Worm (Caenorhabditis elegans): ENCODE results near the gene cutc-1.

Gene cutc-1

DNA sequence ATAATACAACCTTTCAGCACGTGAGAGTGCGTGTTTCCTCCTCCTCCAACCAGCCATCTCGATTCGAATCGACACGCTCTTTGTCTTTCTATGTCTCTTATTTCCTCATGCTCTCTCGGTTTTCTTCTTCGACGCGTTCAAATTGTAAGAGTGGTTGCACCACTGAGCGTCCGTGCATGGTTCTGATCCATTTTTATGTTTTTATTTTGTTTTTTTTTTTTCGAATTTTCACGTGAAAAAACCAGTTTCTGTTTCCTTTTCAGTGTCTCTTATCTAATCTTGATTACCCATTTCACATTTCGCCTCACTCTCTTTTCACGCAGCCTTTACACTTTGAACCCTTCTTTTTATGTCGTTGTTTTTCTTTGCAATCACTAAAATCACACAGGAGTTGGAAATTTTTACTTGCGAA lies 32.6 kb downstream of the cutc-1 start (continued):
- TF ChIP-seq ceh-82 (tag; optimal IDR thresholded peaks at IDR 0.05) = peak in 1 of 3 experiments; percentile 8
- TF ChIP-seq hlh-17 (GFP tag; optimal IDR thresholded peaks at IDR 0.05; ENCODE audit: borderline replicate concordance) = no peak
- peak; percentile 13 for TF ChIP-seq tbx-2 (tag; optimal IDR thresholded peaks at IDR 0.05)
- no peak for TF ChIP-seq unc-62 (GFP tag; optimal IDR thresholded peaks at IDR 0.05)
- TF ChIP-seq aly-2 (tag; optimal IDR thresholded peaks at IDR 0.05) = no peak
- TF ChIP-seq alr-1 (tag; optimal IDR thresholded peaks at IDR 0.05; ENCODE audit: borderline replicate concordance) = no peak
- no peak for TF ChIP-seq ces-1 (GFP tag; optimal IDR thresholded peaks at IDR 0.05)
- no peak for TF ChIP-seq C34B4.2 (tag; optimal IDR thresholded peaks at IDR 0.05)
- TF ChIP-seq snpc-4 (tag; optimal IDR thresholded peaks at IDR 0.05) = no peak
- no peak for TF ChIP-seq F16B12.6 (tag; optimal IDR thresholded peaks at IDR 0.05)
- TF ChIP-seq zip-4 (GFP tag; optimal IDR thresholded peaks at IDR 0.05) = no peak
- peak; percentile 53 for TF ChIP-seq nhr-20 (tag; optimal IDR thresholded peaks at IDR 0.05)
- TF ChIP-seq nhr-71 (tag; optimal IDR thresholded peaks at IDR 0.05) = peak; percentile 56
- peak; percentile 16 for TF ChIP-seq mep-1 (tag; optimal IDR thresholded peaks at IDR 0.05)
- TF ChIP-seq nhr-19 (GFP tag; conservative IDR thresholded peaks at IDR 0.05) = no peak; the same call in 1 of the 2 replicates
- peak in 4 of 6 experiments; percentile 53 to 91 (median 72) for TF ChIP-seq elt-3 (tag; optimal IDR thresholded peaks at IDR 0.05)
- TF ChIP-seq C04F5.9 (tag; optimal IDR thresholded peaks at IDR 0.05) = no peak
- peak in 1 of 2 experiments; percentile 74 for TF ChIP-seq mdl-1 (tag; optimal IDR thresholded peaks at IDR 0.05)
- peak; percentile 23 for TF ChIP-seq xbp-1 (tag; optimal IDR thresholded peaks at IDR 0.05)
- TF ChIP-seq nhr-11 (tag; optimal IDR thresholded peaks at IDR 0.05) = no peak
- TF ChIP-seq egl-27 (tag; optimal IDR thresholded peaks at IDR 0.05) = no peak
- TF ChIP-seq Y116A8C.19 (tag; optimal IDR thresholded peaks at IDR 0.05; ENCODE audit: borderline replicate concordance) = no peak
- TF ChIP-seq pax-3 (tag; optimal IDR thresholded peaks at IDR 0.05) = no peak
- TF ChIP-seq hpl-2 (GFP tag; optimal IDR thresholded peaks at IDR 0.05) = no peak
- TF ChIP-seq efl-1 (optimal IDR thresholded peaks at IDR 0.05) = peak in 1 of 2 experiments; percentile 20
- peak; percentile 8 to 66 for TF ChIP-seq efl-1 (GFP tag; optimal IDR thresholded peaks at IDR 0.05 in 1 of 2)
- TF ChIP-seq lir-3 (tag; optimal IDR thresholded peaks at IDR 0.05; ENCODE audit: poor library complexity) = no peak
- peak; percentile 7 to 27 for TF ChIP-seq lsy-2 (tag; optimal IDR thresholded peaks at IDR 0.05)
- TF ChIP-seq nhr-12 (tag; optimal IDR thresholded peaks at IDR 0.05) = no peak
- TF ChIP-seq grh-1 (GFP tag; IDR thresholded peaks at IDR 0.05) = peak; percentile 72
- TF ChIP-seq ceh-63 (GFP tag; optimal IDR thresholded peaks at IDR 0.05) = no peak
- TF ChIP-seq unc-30 (tag; optimal IDR thresholded peaks at IDR 0.05) = no peak
- TF ChIP-seq dpl-1 (GFP tag; optimal IDR thresholded peaks at IDR 0.05) = peak in 1 of 3 experiments; percentile 17
- no peak for TF ChIP-seq ceh-88 (GFP tag; IDR thresholded peaks at IDR 0.05)
- TF ChIP-seq sup-37 (GFP tag; optimal IDR thresholded peaks at IDR 0.05) = no peak
- TF ChIP-seq egl-13 (tag; optimal IDR thresholded peaks at IDR 0.05) = no peak
- no peak for TF ChIP-seq fkh-8 (tag; optimal IDR thresholded peaks at IDR 0.05)
- no peak for TF ChIP-seq nhr-76 (tag; optimal IDR thresholded peaks at IDR 0.05)
- TF ChIP-seq vab-15 (tag; optimal IDR thresholded peaks at IDR 0.05) = no peak
- no peak for TF ChIP-seq mab-9 (GFP tag; IDR thresholded peaks at IDR 0.05)
- TF ChIP-seq snu-23 (GFP tag; optimal IDR thresholded peaks at IDR 0.05) = peak; percentile 60
- TF ChIP-seq nhr-85 (tag) = peak; percentile 91
- no peak for TF ChIP-seq ceh-90 (tag; optimal IDR thresholded peaks at IDR 0.05)
- no peak for TF ChIP-seq tlp-1 (tag; optimal IDR thresholded peaks at IDR 0.05)
- TF ChIP-seq mef-2 (tag; optimal IDR thresholded peaks at IDR 0.05) = no peak
- no peak for TF ChIP-seq nhr-28 (tag; optimal IDR thresholded peaks at IDR 0.05)
- TF ChIP-seq nhr-47 (tag; optimal IDR thresholded peaks at IDR 0.05) = no peak
- TF ChIP-seq lin-15B (tag; optimal IDR thresholded peaks at IDR 0.05) = no peak
- no peak for TF ChIP-seq pqm-1 (tag; optimal IDR thresholded peaks at IDR 0.05)
- no peak for TF ChIP-seq fkh-10 (GFP tag; optimal IDR thresholded peaks at IDR 0.05)
- no peak for TF ChIP-seq hlh-4 (tag; optimal IDR thresholded peaks at IDR 0.05)
- TF ChIP-seq fos-1 (tag; optimal IDR thresholded peaks at IDR 0.05) = no peak
- no peak for TF ChIP-seq unc-98 (GFP tag; IDR thresholded peaks at IDR 0.05)
- no peak for TF ChIP-seq lin-13 (GFP tag; optimal IDR thresholded peaks at IDR 0.05)
